Worm (Caenorhabditis elegans): ENCODE data around the gene F28C1.3.

Gene F28C1.3

DNA sequence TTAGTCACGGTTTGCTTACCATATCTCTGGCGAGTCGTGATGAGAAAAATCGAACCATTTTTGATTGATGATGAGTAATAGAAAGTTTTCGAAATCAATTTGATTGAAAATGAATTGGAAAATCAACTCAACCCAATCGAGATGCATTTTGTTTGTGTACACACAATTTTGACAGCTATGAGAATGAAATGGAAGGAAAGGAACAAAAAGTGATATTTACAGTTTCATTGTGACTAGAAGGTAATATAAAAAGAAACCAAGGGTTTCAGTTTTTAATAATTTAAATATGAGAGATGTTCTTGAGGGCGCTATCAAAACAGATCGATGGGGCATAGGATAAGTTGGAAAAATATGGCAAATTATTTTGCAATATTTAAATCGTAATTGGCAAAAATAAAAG lies 48.7 kb downstream of the F28C1.3 start, which contains the start of gene cal-1:
cal-1 (minus strand) TSS at position 101 of the 400 bp plus-strand sequence.
- TF ChIP-seq ceh-43 (GFP tag; optimal IDR thresholded peaks at IDR 0.05) (no peak), elt-3 (tag; optimal IDR thresholded peaks at IDR 0.05) (no peak), drap-1 (GFP tag; optimal IDR thresholded peaks at IDR 0.05) (no peak)

DNA sequence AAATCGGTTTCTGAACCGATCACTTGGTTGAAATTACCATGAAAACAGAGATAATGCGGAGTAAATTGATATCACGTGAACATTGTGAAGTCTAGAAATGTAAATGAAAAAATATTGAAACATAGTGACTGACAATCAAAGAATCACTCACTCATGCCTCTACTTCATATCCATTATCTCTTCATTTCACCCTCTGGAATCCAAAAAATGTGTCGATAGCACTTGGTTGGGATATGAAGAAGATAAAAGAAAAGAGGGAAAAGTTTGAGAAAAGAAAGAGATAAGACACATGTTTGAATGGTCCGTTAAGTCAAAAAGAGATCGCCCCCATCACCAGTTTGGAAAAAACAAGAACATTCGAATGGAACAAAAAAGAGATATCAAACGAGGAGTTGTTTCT lies 49.3 kb downstream of the F28C1.3 start:
- TF ChIP-seq hlh-1 (tag; optimal IDR thresholded peaks at IDR 0.05) (peak; percentile 47), unc-120 (tag; optimal IDR thresholded peaks at IDR 0.05; ENCODE audit: poor library complexity, severe bottlenecking) (peak; percentile 70), unc-62 (GFP tag; optimal IDR thresholded peaks at IDR 0.05) (peak; percentile 74), ces-1 (GFP tag; optimal IDR thresholded peaks at IDR 0.05) (no peak), mab-5 (tag; optimal IDR thresholded peaks at IDR 0.05) (no peak)

DNA sequence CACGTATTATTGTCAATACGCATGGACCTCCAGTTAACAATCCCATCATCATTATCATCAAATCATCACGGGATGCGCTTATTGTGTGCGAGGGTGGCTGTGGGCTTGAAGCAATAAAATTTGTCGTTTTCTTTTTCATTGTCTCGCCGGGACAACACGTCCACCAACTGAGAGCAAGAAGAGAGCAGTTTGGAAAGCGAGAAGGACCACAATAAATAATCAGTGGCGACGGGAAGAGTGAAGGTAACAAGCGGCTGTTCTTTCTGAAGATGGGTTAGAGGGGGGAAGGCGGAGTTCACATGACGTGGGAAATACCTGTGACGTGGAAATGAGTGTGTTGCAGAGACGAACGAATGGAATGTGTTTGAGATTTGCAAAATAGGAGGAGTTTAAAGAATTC lies 50.3 kb downstream of the F28C1.3 start:
- TF ChIP-seq unc-120 (tag; optimal IDR thresholded peaks at IDR 0.05; ENCODE audit: poor library complexity, severe bottlenecking) (peak; percentile 84), elt-3 (tag; optimal IDR thresholded peaks at IDR 0.05) (no peak), ceh-83 (GFP tag; optimal IDR thresholded peaks at IDR 0.05) (no peak), ztf-11 (tag; optimal IDR thresholded peaks at IDR 0.05) (no peak), ham-2 (GFP tag; optimal IDR thresholded peaks at IDR 0.05) (no peak), snpc-4 (tag; optimal IDR thresholded peaks at IDR 0.05) (no peak), ceh-39 (tag; optimal IDR thresholded peaks at IDR 0.05) (no peak), unc-62 (GFP tag; optimal IDR thresholded peaks at IDR 0.05) (peak; percentile 79), elt-1 (tag; optimal IDR thresholded peaks at IDR 0.05; ENCODE audit: borderline replicate concordance, insufficient read depth) (no peak), M03D4.4 (tag; optimal IDR thresholded peaks at IDR 0.05) (no peak), cnd-1 (tag; optimal IDR thresholded peaks at IDR 0.05) (no peak), hlh-1 (tag; optimal IDR thresholded peaks at IDR 0.05) (peak; percentile 93), ces-1 (GFP tag; optimal IDR thresholded peaks at IDR 0.05) (no peak), ceh-43 (GFP tag; optimal IDR thresholded peaks at IDR 0.05) (no peak), nhr-2 (tag; optimal IDR thresholded peaks at IDR 0.05) (no peak), nhr-76 (tag; optimal IDR thresholded peaks at IDR 0.05) (no peak)
